Worm (Caenorhabditis elegans): Measurements from ENCODE around the gene ZK354.2.

The ZK354.2 gene

DNA sequence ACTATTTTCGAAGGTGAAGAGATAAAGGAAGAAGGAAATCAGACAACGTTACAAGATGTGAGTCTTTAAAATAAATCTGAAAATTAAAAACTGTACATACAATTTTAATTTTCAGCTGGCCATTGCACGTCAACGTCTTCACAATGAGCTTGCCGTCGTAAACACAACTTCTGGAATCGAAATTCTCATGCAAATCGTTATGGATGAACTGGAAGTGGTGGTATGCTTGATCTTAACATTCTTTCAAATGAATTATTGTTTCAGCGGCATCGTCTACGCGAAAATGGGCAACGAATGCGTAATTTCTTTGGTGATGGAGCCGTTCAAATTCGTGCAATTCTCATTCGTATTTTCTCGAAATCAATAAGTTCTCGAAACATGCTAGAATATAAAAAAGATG lies 41.4 kb downstream of the ZK354.2 start:
- TF ChIP-seq cebp-1 (GFP tag; IDR thresholded peaks at IDR 0.05) (no peak), cebp-1 (tag; optimal IDR thresholded peaks at IDR 0.05) (no peak), unc-130 (GFP tag; optimal IDR thresholded peaks at IDR 0.05) (no peak), hlh-26 (GFP tag; conservative IDR thresholded peaks at IDR 0.05) (no peak), gei-17 (GFP tag; optimal IDR thresholded peaks at IDR 0.05) (no peak), egl-18 (GFP tag; IDR thresholded peaks at IDR 0.05) (no peak), mcd-1 (GFP tag; IDR thresholded peaks at IDR 0.05) (no peak), nfya-1 (tag; optimal IDR thresholded peaks at IDR 0.05; ENCODE audit: borderline replicate concordance, insufficient read depth) (no peak), B0019.2 (GFP tag; conservative IDR thresholded peaks at IDR 0.05) (no peak), madf-6 (GFP tag; IDR thresholded peaks at IDR 0.05) (no peak), pha-4 (tag; optimal IDR thresholded peaks at IDR 0.05) (no peak)

DNA sequence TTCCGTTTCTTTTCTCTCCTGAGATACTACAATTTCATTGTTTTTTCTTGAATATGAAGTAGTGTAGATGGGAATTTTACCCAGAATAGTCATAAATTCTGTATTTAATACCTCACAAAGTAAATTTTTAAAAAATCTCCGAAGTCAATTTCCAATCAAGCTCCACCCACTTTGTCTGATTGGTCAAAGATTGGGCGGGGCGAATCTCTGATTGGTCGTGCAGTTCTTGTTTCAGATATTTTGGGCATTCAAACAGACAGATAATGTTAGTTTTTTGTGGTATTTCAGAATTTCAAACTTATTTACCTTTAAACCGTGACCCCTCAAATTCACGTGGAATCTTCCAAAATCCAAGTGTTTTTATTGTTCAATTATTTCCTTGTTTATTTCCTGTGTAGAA lies 47.3 kb downstream of the ZK354.2 start, which contains the start of gene F41H10.5:
Gene F41H10.5 (plus strand): TSS at position 375 of the 400 bp plus-strand sequence.
- TF ChIP-seq fkh-3 (tag; optimal IDR thresholded peaks at IDR 0.05) = no peak
- no peak for TF ChIP-seq rcor-1 (GFP tag; IDR thresholded peaks at IDR 0.05)
- TF ChIP-seq attf-6 (GFP tag; IDR thresholded peaks at IDR 0.05) = no peak
- no peak for TF ChIP-seq ztf-22 (GFP tag; optimal IDR thresholded peaks at IDR 0.05)
- TF ChIP-seq C17E4.6 (GFP tag; IDR thresholded peaks at IDR 0.05) = no peak

DNA sequence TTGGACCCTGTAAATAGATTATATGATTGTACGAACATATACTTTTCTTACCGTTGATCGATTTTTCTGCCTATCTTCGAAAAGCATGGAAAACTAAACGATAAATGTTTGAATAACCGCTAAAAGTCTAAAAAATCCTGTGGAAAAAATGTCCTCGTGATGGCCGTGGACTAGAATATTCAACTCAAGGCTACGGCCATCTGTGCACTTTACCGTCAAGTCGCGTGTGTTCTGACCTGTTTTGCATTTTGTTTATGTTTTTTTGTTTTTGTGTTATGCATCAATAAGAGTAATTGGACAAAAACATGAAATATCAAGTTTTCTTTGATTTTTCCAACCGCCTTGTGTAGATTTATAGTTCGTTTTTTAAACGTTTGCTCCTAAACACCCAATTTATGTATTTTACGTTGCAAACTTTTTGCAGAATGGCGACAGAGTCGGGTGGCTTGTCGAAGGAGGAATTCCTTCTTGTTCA lies 51.0 kb downstream of the ZK354.2 start, which contains the start of the genes hda-6 and F41H10.4:
Gene hda-6 (minus strand): TSS at position 172 of the 475 bp plus-strand sequence.
Gene F41H10.4 (plus strand): TSS at position 425 of the 475 bp plus-strand sequence.
- TF ChIP-seq unc-130 (GFP tag; optimal IDR thresholded peaks at IDR 0.05) = peak; percentile 55
- TF ChIP-seq let-607 (tag; optimal IDR thresholded peaks at IDR 0.05) = peak in 1 of 2 experiments; percentile 9
- peak; percentile 3 for TF ChIP-seq dpl-1 (GFP tag; optimal IDR thresholded peaks at IDR 0.05)
- no peak for TF ChIP-seq fkh-3 (tag; optimal IDR thresholded peaks at IDR 0.05)
- TF ChIP-seq B0035.1 (tag; optimal IDR thresholded peaks at IDR 0.05) = no peak
- TF ChIP-seq lin-54 (GFP tag; optimal IDR thresholded peaks at IDR 0.05) = peak; percentile 71
- TF ChIP-seq lir-1 (GFP tag; conservative IDR thresholded peaks at IDR 0.05) = no peak
- no peak for TF ChIP-seq madf-3 (GFP tag; IDR thresholded peaks at IDR 0.05)
- TF ChIP-seq K11D2.4 (GFP tag; IDR thresholded peaks at IDR 0.05) = 0 out of 2 replicates have a peak, but pooled peaks have one; percentile 13
- TF ChIP-seq athp-1 (tag; optimal IDR thresholded peaks at IDR 0.05) = peak; percentile 64
- TF ChIP-seq snpc-3.4 (tag; optimal IDR thresholded peaks at IDR 0.05) = peak; percentile 78
- peak; percentile 40; the same call in 1 of the 2 replicates for TF ChIP-seq nfyb-1 (GFP tag; IDR thresholded peaks at IDR 0.05)
- TF ChIP-seq mcd-1 (GFP tag; IDR thresholded peaks at IDR 0.05) = peak; percentile 77
- peak; percentile 55; the same call in 1 of the 2 replicates for TF ChIP-seq ekl-4 (GFP tag; IDR thresholded peaks at IDR 0.05)
- TF ChIP-seq tbp1 (GFP tag; optimal IDR thresholded peaks at IDR 0.05) = peak; percentile 56
- TF ChIP-seq madf-6 (GFP tag; IDR thresholded peaks at IDR 0.05) = peak; percentile 59; the same call in 1 of the 2 replicates
- TF ChIP-seq snpc-4 (GFP tag; optimal IDR thresholded peaks at IDR 0.05) = no peak
- peak; percentile 33 to 86 (median 68) for TF ChIP-seq snpc-4 (tag; optimal IDR thresholded peaks at IDR 0.05)
- TF ChIP-seq ZK185.1 (tag; optimal IDR thresholded peaks at IDR 0.05; ENCODE audit: poor library complexity, severe bottlenecking) = peak; percentile 88
- TF ChIP-seq B0336.3 (GFP tag; IDR thresholded peaks at IDR 0.05) = 0 out of 2 replicates have a peak, but pooled peaks have one; percentile 31
- peak; percentile 92 for TF ChIP-seq ceh-27 (GFP tag; optimal IDR thresholded peaks at IDR 0.05)
- peak; percentile 47 for TF ChIP-seq snpc-1.3 (tag; optimal IDR thresholded peaks at IDR 0.05; ENCODE audit: insufficient read depth)
- peak; percentile 4 for TF ChIP-seq F23B12.7 (tag; optimal IDR thresholded peaks at IDR 0.05; ENCODE audit: insufficient read depth)
- TF ChIP-seq aptf-3 (GFP tag; IDR thresholded peaks at IDR 0.05) = no peak
- TF ChIP-seq snpc-1.1 (tag; optimal IDR thresholded peaks at IDR 0.05; ENCODE audit: insufficient read depth) = peak; percentile 65
- peak; percentile 34 for TF ChIP-seq efl-1 (GFP tag; optimal IDR thresholded peaks at IDR 0.05)
- TF ChIP-seq K12H6.12 (tag; optimal IDR thresholded peaks at IDR 0.05) = peak; percentile 24
- no peak for TF ChIP-seq rec-8 (tag; optimal IDR thresholded peaks at IDR 0.05)
- TF ChIP-seq attf-6 (GFP tag; IDR thresholded peaks at IDR 0.05) = no peak
- TF ChIP-seq dox-1 (GFP tag; IDR thresholded peaks at IDR 0.05) = peak; percentile 84
- peak; percentile 12 for TF ChIP-seq madf-10 (tag; optimal IDR thresholded peaks at IDR 0.05)
- peak; percentile 20 for TF ChIP-seq nhr-80 (tag; optimal IDR thresholded peaks at IDR 0.05)
- TF ChIP-seq cebp-1 (GFP tag; IDR thresholded peaks at IDR 0.05) = no peak
- TF ChIP-seq cebp-1 (tag; optimal IDR thresholded peaks at IDR 0.05) = peak; percentile 57
